Fruit fly (Drosophila melanogaster): ENCODE measurements around the gene CG5746.

CG5746 gene

dm6 chr3R:24298534-24298936 lies 50.1 kb downstream of the CG5746 start (continued):
- TF ChIP-seq tx (GFP tag; optimal IDR thresholded peaks at IDR 0.05) (no peak), CoRest (tag; optimal IDR thresholded peaks at IDR 0.05) (peak; percentile 21), CG18599 (GFP tag; optimal IDR thresholded peaks at IDR 0.05) (no peak), Mes4 (GFP tag; optimal IDR thresholded peaks at IDR 0.05) (no peak), Usf (GFP tag; optimal IDR thresholded peaks at IDR 0.05) (no peak), CG4617 (GFP tag; optimal IDR thresholded peaks at IDR 0.05; ENCODE audit: borderline replicate concordance) (no peak), zen2 (GFP tag; IDR thresholded peaks at IDR 0.05; ENCODE audit: partially characterized antibody) (no peak), Poxn (GFP tag; IDR thresholded peaks at IDR 0.05) (no peak), sens (GFP tag) (peak; percentile 86), Camta (GFP tag; optimal IDR thresholded peaks at IDR 0.05) (no peak), CG4707 (GFP tag; optimal IDR thresholded peaks at IDR 0.05) (peak; percentile 89), tin (GFP tag; optimal IDR thresholded peaks at IDR 0.05) (no peak), prd (optimal IDR thresholded peaks at IDR 0.05) (no peak), prd (GFP tag; IDR thresholded peaks at IDR 0.05) (peak; percentile 9; the same call in 1 of the 3 replicates), CG6813 (GFP tag; optimal IDR thresholded peaks at IDR 0.05) (peak; percentile 7), salm (tag; optimal IDR thresholded peaks at IDR 0.05) (no peak), CG1602 (GFP tag; optimal IDR thresholded peaks at IDR 0.05) (no peak), zen (tag; optimal IDR thresholded peaks at IDR 0.05) (peak; percentile 18), CG18764 (GFP tag; optimal IDR thresholded peaks at IDR 0.05) (no peak), Abd-B (GFP tag; optimal IDR thresholded peaks at IDR 0.05) (no peak), Sox100B (GFP tag; optimal IDR thresholded peaks at IDR 0.05) (peak; percentile 35), cas (GFP tag; IDR thresholded peaks at IDR 0.05) (no peak), H15 (GFP tag; IDR thresholded peaks at IDR 0.05) (no peak), Ada2b (GFP tag; IDR thresholded peaks at IDR 0.05) (no peak), Hmr (GFP tag; optimal IDR thresholded peaks at IDR 0.05) (peak; percentile 26), CG11093 (GFP tag; IDR thresholded peaks at IDR 0.05) (no peak), odd (GFP tag; optimal IDR thresholded peaks at IDR 0.05) (no peak), CG18011 (GFP tag; optimal IDR thresholded peaks at IDR 0.05) (no peak), CHES-1-like (GFP tag; optimal IDR thresholded peaks at IDR 0.05) (no peak), Doc2 (GFP tag; IDR thresholded peaks at IDR 0.05) (no peak), Atf6 (GFP tag; IDR thresholded peaks at IDR 0.05) (no peak), CG1832 (GFP tag; optimal IDR thresholded peaks at IDR 0.05) (no peak), CG7987 (GFP tag; optimal IDR thresholded peaks at IDR 0.05) (peak; percentile 25), Dad (GFP tag; optimal IDR thresholded peaks at IDR 0.05) (no peak), ap (GFP tag; IDR thresholded peaks at IDR 0.05) (0 out of 2 replicates have a peak, but pooled peaks have one; percentile 13), Neu2 (GFP tag; optimal IDR thresholded peaks at IDR 0.05; ENCODE audit: borderline replicate concordance) (no peak), gro (GFP tag; optimal IDR thresholded peaks at IDR 0.05) (no peak), CG16813 (GFP tag; IDR thresholded peaks at IDR 0.05; ENCODE audit: partially characterized antibody) (no peak), Med (GFP tag) (peak; percentile 92), cato (GFP tag; optimal IDR thresholded peaks at IDR 0.05; ENCODE audit: borderline replicate concordance) (no peak), da (GFP tag; optimal IDR thresholded peaks at IDR 0.05) (no peak), vfl (GFP tag; optimal IDR thresholded peaks at IDR 0.05) (no peak), CG8281 (tag; optimal IDR thresholded peaks at IDR 0.05) (no peak), Dll (GFP tag; IDR thresholded peaks at IDR 0.05; ENCODE audit: partially characterized antibody) (no peak), mam (GFP tag; optimal IDR thresholded peaks at IDR 0.05) (no peak), sug (tag; optimal IDR thresholded peaks at IDR 0.05) (no peak), CG11560 (tag; IDR thresholded peaks at IDR 0.05) (no peak), Mad (GFP tag; optimal IDR thresholded peaks at IDR 0.05) (no peak), trem (tag; optimal IDR thresholded peaks at IDR 0.05) (no peak), fru (optimal IDR thresholded peaks at IDR 0.05) (no peak), ssp (GFP tag; IDR thresholded peaks at IDR 0.05) (no peak), Sox102F (GFP tag; optimal IDR thresholded peaks at IDR 0.05) (peak; percentile 33)
